Worm (Caenorhabditis elegans): Measurements from ENCODE around the gene hsp-12.6.

- TF ChIP-seq nhr-76 (tag; optimal IDR thresholded peaks at IDR 0.05) = no peak
- no peak for TF ChIP-seq bed-3 (GFP tag; optimal IDR thresholded peaks at IDR 0.05)
- TF ChIP-seq nhr-12 (tag; optimal IDR thresholded peaks at IDR 0.05) = no peak
- TF ChIP-seq nhr-237 (tag; optimal IDR thresholded peaks at IDR 0.05) = no peak
- TF ChIP-seq flh-1 (GFP tag; optimal IDR thresholded peaks at IDR 0.05) = no peak
- TF ChIP-seq ceh-39 (tag; optimal IDR thresholded peaks at IDR 0.05) = no peak
- no peak for TF ChIP-seq lin-13 (tag; optimal IDR thresholded peaks at IDR 0.05)
- no peak for TF ChIP-seq snpc-4 (tag; optimal IDR thresholded peaks at IDR 0.05)
- no peak for TF ChIP-seq sptf-1 (tag; optimal IDR thresholded peaks at IDR 0.05)
- TF ChIP-seq unc-62 (GFP tag; optimal IDR thresholded peaks at IDR 0.05) = no peak
- no peak for TF ChIP-seq mab-5 (tag; optimal IDR thresholded peaks at IDR 0.05)
These were observed 6.1 kb downstream of the hsp-12.6 start, which contains the start of gene idh-1 for ce11 chrIV:9440880-9441336.
